Fruit fly (Drosophila melanogaster) whole organism, prepupa: ENCODE data around the gene CG10089.

Experiments used
- Blimp-1 ChIP-seq: fragments of 200-800 bp; sonication (Bioruptor generic); optimal IDR thresholded peaks from 3 replicates; lab custom pipeline; 2017; ENCODE audit warnings: missing biosample characterization, missing genetic modification characterization, mild to moderate bottlenecking, moderate library complexity, missing genetic modification reagents
- CG10669 ChIP-seq: fragments of 200-800 bp; sonication (Bioruptor generic); optimal IDR thresholded peaks from 3 replicates; lab custom pipeline; 2018; ENCODE audit warnings: missing biosample characterization, mild to moderate bottlenecking, missing genetic modification characterization, moderate library complexity
- CG11294 ChIP-seq: fragments of 200-800 bp; sonication (Bioruptor generic); IDR thresholded peaks from 2 replicates; pipeline ENCODE4 v1.3.6; 2022; ENCODE audit warnings: missing biosample characterization, missing genetic modification characterization
- CG11762 ChIP-seq: fragments of 200-800 bp; sonication (Bioruptor generic); optimal IDR thresholded peaks from 3 replicates; lab custom pipeline; 2016; ENCODE audit warnings: missing biosample characterization, missing genetic modification characterization; ENCODE audit not compliant: insufficient read depth
- CG11902 ChIP-seq: fragments of 200-800 bp; sonication (Bioruptor generic); optimal IDR thresholded peaks from 3 replicates; lab custom pipeline; 2016; ENCODE audit warnings: missing biosample characterization, missing genetic modification characterization
- CG15336 ChIP-seq: fragments of 200-800 bp; sonication (Bioruptor generic); IDR thresholded peaks from 2 replicates; pipeline ENCODE4 v1.3.6; 2022; ENCODE audit warnings: missing biosample characterization, missing genetic modification characterization
- CG16779 ChIP-seq: fragments of 200-800 bp; sonication (Bioruptor generic); optimal IDR thresholded peaks from 3 replicates; lab custom pipeline; 2017; ENCODE audit warnings: missing biosample characterization, mild to moderate bottlenecking, missing genetic modification characterization
- CG31627 ChIP-seq: fragments of 200-800 bp; sonication (Bioruptor generic); optimal IDR thresholded peaks from 3 replicates; lab custom pipeline; 2016; ENCODE audit warnings: missing biosample characterization, missing genetic modification characterization
- CG32006 ChIP-seq: fragments of 200-800 bp; sonication (Bioruptor generic); optimal IDR thresholded peaks from 3 replicates; lab custom pipeline; 2017; ENCODE audit warnings: missing biosample characterization, mild to moderate bottlenecking, missing genetic modification characterization
- CG34406 ChIP-seq: fragments of 200-800 bp; sonication (Bioruptor generic); optimal IDR thresholded peaks from 3 replicates; lab custom pipeline; 2016; ENCODE audit warnings: missing biosample characterization, missing genetic modification characterization
- CG3919 ChIP-seq: fragments of 200-800 bp; sonication (Bioruptor generic); optimal IDR thresholded peaks from 3 replicates; lab custom pipeline; 2016; ENCODE audit warnings: missing biosample characterization, missing genetic modification characterization
- CG4318 ChIP-seq: fragments of 200-800 bp; sonication (Bioruptor generic); optimal IDR thresholded peaks from 3 replicates; lab custom pipeline; 2017; ENCODE audit warnings: missing biosample characterization, mild to moderate bottlenecking, missing genetic modification characterization
- CG6276 ChIP-seq: fragments of 200-800 bp; sonication (Bioruptor generic); optimal IDR thresholded peaks from 2 replicates; lab custom pipeline; 2017; ENCODE audit warnings: missing biosample characterization, mild to moderate bottlenecking, missing genetic modification characterization
- CG6792 ChIP-seq: fragments of 200-800 bp; sonication (Bioruptor generic); optimal IDR thresholded peaks from 3 replicates; lab custom pipeline; 2016; ENCODE audit warnings: missing biosample characterization, missing genetic modification characterization
- CG6854 ChIP-seq: fragments of 200-800 bp; sonication (Bioruptor generic); optimal IDR thresholded peaks from 2 replicates; lab custom pipeline; 2017; ENCODE audit warnings: missing biosample characterization, mild to moderate bottlenecking, missing genetic modification characterization
- CG7368 ChIP-seq: fragments of 200-800 bp; sonication (Bioruptor generic); optimal IDR thresholded peaks from 3 replicates; lab custom pipeline; 2016; ENCODE audit warnings: missing biosample characterization, missing genetic modification characterization
- CG8119 ChIP-seq: fragments of 200-800 bp; sonication (Bioruptor generic); IDR thresholded peaks from 3 replicates; pipeline ENCODE4 v1.3.6; 2022; ENCODE audit warnings: missing biosample characterization, missing genetic modification characterization
- CG9139 ChIP-seq: fragments of 200-800 bp; sonication (Bioruptor generic); optimal IDR thresholded peaks from 3 replicates; lab custom pipeline; 2017; ENCODE audit warnings: missing biosample characterization, mild to moderate bottlenecking, missing genetic modification characterization
- Eip78C ChIP-seq: fragments of 200-800 bp; sonication (Bioruptor generic); peaks from one replicate; lab custom pipeline; 2016; ENCODE audit warnings: missing biosample characterization, missing genetic modification characterization
- Ets96B ChIP-seq: fragments of 200-800 bp; optimal IDR thresholded peaks from 2 replicates; lab custom pipeline; 2019; ENCODE audit warnings: missing biosample characterization, mild to moderate bottlenecking, missing genetic modification characterization, moderate library complexity
- Gug ChIP-seq: fragments of 200-800 bp; sonication (Bioruptor generic); IDR thresholded peaks from 2 replicates; pipeline ENCODE4 v1.3.6; 2022; ENCODE audit warnings: missing biosample characterization, missing genetic modification characterization
- Hr39 ChIP-seq: fragments of 200-800 bp; sonication (Bioruptor generic); optimal IDR thresholded peaks from 2 replicates; lab custom pipeline; 2016; ENCODE audit warnings: missing biosample characterization, missing genetic modification characterization
- Met ChIP-seq: fragments of 200-800 bp; sonication (Bioruptor generic); optimal IDR thresholded peaks from 3 replicates; lab custom pipeline; 2016; ENCODE audit warnings: missing biosample characterization, missing genetic modification characterization
- Smox ChIP-seq: fragments of 200-800 bp; sonication (Bioruptor generic); optimal IDR thresholded peaks from 3 replicates; lab custom pipeline; 2016; ENCODE audit warnings: missing biosample characterization, missing genetic modification characterization
- Sox102F ChIP-seq: fragments of 200-800 bp; sonication (Bioruptor generic); optimal IDR thresholded peaks from 2 replicates; lab custom pipeline; 2016; ENCODE audit warnings: missing biosample characterization, mild to moderate bottlenecking, missing genetic modification characterization
- Sox14 ChIP-seq: fragments of 200-800 bp; sonication (Bioruptor generic); optimal IDR thresholded peaks from 3 replicates; lab custom pipeline; 2016; ENCODE audit warnings: missing biosample characterization, missing genetic modification characterization
- Sox15 ChIP-seq: fragments of 200-800 bp; sonication (Bioruptor generic); optimal IDR thresholded peaks from 3 replicates; lab custom pipeline; 2016; ENCODE audit warnings: missing biosample characterization, missing genetic modification characterization
- cyc ChIP-seq: fragments of 200-800 bp; sonication (Bioruptor generic); optimal IDR thresholded peaks from 3 replicates; lab custom pipeline; 2016; ENCODE audit warnings: missing biosample characterization, missing genetic modification characterization
- dsx ChIP-seq: fragments of 200-800 bp; optimal IDR thresholded peaks from 3 replicates; lab custom pipeline; 2019; ENCODE audit warnings: missing biosample characterization, mild to moderate bottlenecking, missing genetic modification characterization, moderate library complexity; ENCODE audit not compliant: poor library complexity, severe bottlenecking
- eg ChIP-seq: fragments of 200-800 bp; sonication (Bioruptor generic); IDR thresholded peaks from 3 replicates; pipeline ENCODE4 v1.3.6; 2022; ENCODE audit warnings: missing biosample characterization, missing genetic modification characterization
- esn ChIP-seq: fragments of 200-800 bp; sonication (Bioruptor generic); optimal IDR thresholded peaks from 2 replicates; lab custom pipeline; 2016; ENCODE audit warnings: missing biosample characterization, mild to moderate bottlenecking, missing genetic modification characterization, moderate library complexity
- fd59A ChIP-seq: fragments of 200-800 bp; sonication (Bioruptor generic); optimal IDR thresholded peaks from 2 replicates; lab custom pipeline; 2017; ENCODE audit warnings: missing biosample characterization, mild to moderate bottlenecking, missing genetic modification characterization, missing genetic modification reagents
- net ChIP-seq: fragments of 200-800 bp; sonication (Bioruptor generic); optimal IDR thresholded peaks from 3 replicates; lab custom pipeline; 2016; ENCODE audit warnings: missing biosample characterization, missing genetic modification characterization
- ss ChIP-seq, 2 experiments: fragments of 200-800 bp; sonication (Bioruptor generic); optimal IDR thresholded peaks; 2 replicates in 1 of 2; 3 replicates in 1 of 2; lab custom pipeline; 2017 to 2018; ENCODE audit warnings: mild to moderate bottlenecking in 2 of 2, missing biosample characterization in 2 of 2, missing genetic modification characterization in 2 of 2, moderate library complexity in 1 of 2
- topi ChIP-seq: fragments of 200-800 bp; sonication (Bioruptor generic); optimal IDR thresholded peaks from 3 replicates; lab custom pipeline; 2016; ENCODE audit warnings: missing biosample characterization, missing genetic modification characterization
- vri ChIP-seq: fragments of 200-800 bp; sonication (Bioruptor generic); optimal IDR thresholded peaks from 3 replicates; lab custom pipeline; 2016; ENCODE audit warnings: missing biosample characterization, mild to moderate bottlenecking, missing genetic modification characterization

The CG10089 gene

dm6 chr3L:13476566-13477452 is 2.2 kb upstream of the CG10089 start (continued):
- TF ChIP-seq Sox14 (peak; percentile 89), Blimp-1 (GFP tag; lab: Kevin White, UChicago) (peak; percentile 45), CG34406 (GFP tag; lab: Kevin White, UChicago) (peak; percentile 93), dsx (GFP tag; lab: Kevin White, UChicago) (peak; percentile 88), CG11902 (peak; percentile 77), CG15336 (GFP tag; lab: Robert Waterston, UW) (peak; percentile 97), Ets96B (tag; lab: Kevin White, UChicago) (peak; percentile 90), Sox15 (GFP tag; lab: Kevin White, UChicago) (peak; percentile 80), topi (GFP tag; lab: Kevin White, UChicago) (peak; percentile 91), cyc (GFP tag; lab: Kevin White, UChicago) (peak; percentile 83), ss (GFP tag; optimal IDR thresholded peaks at IDR 0.05; lab: Kevin White, UChicago) (peak; percentile 90), esn (GFP tag; lab: Kevin White, UChicago) (peak; percentile 95), Smox (GFP tag; lab: Kevin White, UChicago) (peak; percentile 86), CG6854 (GFP tag; lab: Kevin White, UChicago) (no peak), CG3919 (GFP tag; lab: Kevin White, UChicago) (peak; percentile 93), Eip78C (GFP tag; lab: Kevin White, UChicago) (peak; percentile 99), CG10669 (GFP tag; lab: Kevin White, UChicago) (peak; percentile 89)

- TF ChIP-seq CG6276 (no peak), CG9139 (GFP tag; lab: Kevin White, UChicago) (no peak), CG8119 (GFP tag; lab: Robert Waterston, UW) (0 out of 3 replicates have a peak, but pooled peaks have one; percentile 11), CG7368 (GFP tag; lab: Kevin White, UChicago) (no peak), CG4318 (GFP tag; lab: Kevin White, UChicago) (no peak), CG11902 (peak; percentile 0), CG31627 (GFP tag; lab: Kevin White, UChicago) (no peak), CG3919 (GFP tag; lab: Kevin White, UChicago) (no peak), Gug (GFP tag; lab: Robert Waterston, UW) (peak; percentile 27; the same call in 1 of the 2 replicates), fd59A (GFP tag; lab: Kevin White, UChicago) (no peak), CG6792 (GFP tag; lab: Kevin White, UChicago) (no peak), CG10669 (GFP tag; lab: Kevin White, UChicago) (no peak), Hr39 (GFP tag; lab: Kevin White, UChicago) (no peak), net (GFP tag; lab: Kevin White, UChicago) (no peak), CG15336 (GFP tag; lab: Robert Waterston, UW) (peak; percentile 59), Met (GFP tag; lab: Kevin White, UChicago) (no peak), CG11294 (no peak), Eip78C (GFP tag; lab: Kevin White, UChicago) (peak; percentile 85), eg (GFP tag; lab: Robert Waterston, UW) (peak; percentile 38; the same call in 2 of the 3 replicates), ss (GFP tag; optimal IDR thresholded peaks at IDR 0.05; lab: Kevin White, UChicago) (no peak)
Observed at dm6 chr3L:13476070-13476469, 1.5 kb upstream of the CG10089 start.

dm6 chr3L:13457133-13457532 is 17.5 kb downstream of the CG10089 start, which contains the start of gene CG10116:
Gene CG10116, minus strand, starts transcription at chr3L:13457238.
- TF ChIP-seq cyc (GFP tag; lab: Kevin White, UChicago), result no peak
- no peak for TF ChIP-seq Blimp-1 (GFP tag; lab: Kevin White, UChicago)
- no peak for TF ChIP-seq Sox102F (GFP tag; lab: Kevin White, UChicago)
- TF ChIP-seq CG32006 (GFP tag; lab: Kevin White, UChicago), result no peak
- no peak for TF ChIP-seq vri (GFP tag; lab: Kevin White, UChicago)
- TF ChIP-seq Hr39 (GFP tag; lab: Kevin White, UChicago), result no peak
- no peak for TF ChIP-seq CG16779
- no peak for TF ChIP-seq CG11762 (GFP tag; lab: Kevin White, UChicago)
